Fruit fly (Drosophila melanogaster) whole organism, adult: ENCODE data around the gene mtTFB2.

Experiments
- CG11617 ChIP-seq: fragments of 200-800 bp; sonication (Bioruptor generic); optimal IDR thresholded peaks from 2 replicates; lab custom pipeline; 2017; ENCODE audit warnings: mild to moderate bottlenecking, missing biosample characterization, missing genetic modification reagents, missing genetic modification characterization
- CG12768 ChIP-seq: fragments of 200-800 bp; sonication (Bioruptor generic); optimal IDR thresholded peaks from 2 replicates; lab custom pipeline; 2017; ENCODE audit warnings: missing biosample characterization, missing genetic modification characterization, mild to moderate bottlenecking, moderate library complexity, missing genetic modification reagents
- CG14711 ChIP-seq: fragments of 200-800 bp; sonication (Bioruptor generic); optimal IDR thresholded peaks from 2 replicates; lab custom pipeline; 2018; ENCODE audit warnings: missing biosample characterization, mild to moderate bottlenecking, missing genetic modification characterization, moderate library complexity
- CG1620 ChIP-seq: fragments of 200-800 bp; sonication (Bioruptor generic); optimal IDR thresholded peaks from 2 replicates; lab custom pipeline; 2016; ENCODE audit warnings: missing biosample characterization, missing genetic modification characterization
- CG33017 ChIP-seq: fragments of 200-800 bp; sonication (Bioruptor generic); optimal IDR thresholded peaks from 2 replicates; lab custom pipeline; 2018; ENCODE audit warnings: missing biosample characterization, mild to moderate bottlenecking, missing genetic modification characterization, moderate library complexity
- CG5204 ChIP-seq: fragments of 200-800 bp; sonication (Bioruptor generic); optimal IDR thresholded peaks from 2 replicates; lab custom pipeline; 2016; ENCODE audit warnings: missing biosample characterization, missing genetic modification characterization
- CG7045 ChIP-seq: fragments of 200-800 bp; sonication (Bioruptor generic); optimal IDR thresholded peaks from 2 replicates; lab custom pipeline; 2017; ENCODE audit warnings: missing biosample characterization, mild to moderate bottlenecking, missing genetic modification characterization
- CG7101 ChIP-seq: fragments of 200-800 bp; sonication (Bioruptor generic); optimal IDR thresholded peaks from 2 replicates; lab custom pipeline; 2018; ENCODE audit warnings: missing biosample characterization, mild to moderate bottlenecking, missing genetic modification characterization, moderate library complexity
- Clk ChIP-seq: fragments of 200-800 bp; sonication (Bioruptor generic); optimal IDR thresholded peaks from 2 replicates; lab custom pipeline; 2017; ENCODE audit warnings: missing biosample characterization, missing genetic modification characterization
- Crg-1 ChIP-seq: fragments of 200-800 bp; sonication (Bioruptor generic); optimal IDR thresholded peaks from 2 replicates; lab custom pipeline; 2016; ENCODE audit warnings: missing biosample characterization, missing genetic modification characterization
- Hr96 ChIP-seq: fragments of 200-800 bp; sonication (Bioruptor generic); optimal IDR thresholded peaks from 2 replicates; lab custom pipeline; 2016; ENCODE audit warnings: missing biosample characterization, missing genetic modification characterization
- Mnt ChIP-seq: fragments of 200-800 bp; sonication (Bioruptor generic); optimal IDR thresholded peaks from 2 replicates; lab custom pipeline; 2016; ENCODE audit warnings: missing biosample characterization, mild to moderate bottlenecking, missing genetic modification characterization
- bab1 ChIP-seq: fragments of 200-800 bp; sonication (Bioruptor generic); optimal IDR thresholded peaks from 3 replicates; lab custom pipeline; 2019; ENCODE audit warnings: missing biosample characterization, mild to moderate bottlenecking, missing genetic modification characterization, moderate library complexity
- cic ChIP-seq: fragments of 200-800 bp; sonication (Bioruptor generic); optimal IDR thresholded peaks from 2 replicates; lab custom pipeline; 2017; ENCODE audit warnings: missing biosample characterization, mild to moderate bottlenecking, missing genetic modification characterization, moderate library complexity
- cnc ChIP-seq, 2 experiments: fragments of >200 bp; optimal IDR thresholded peaks; 2 replicates each; lab custom pipeline; 2017
- kay ChIP-seq: fragments of 200-800 bp; sonication (Bioruptor generic); peaks from one replicate; lab custom pipeline; 2016; ENCODE audit warnings: missing biosample characterization, missing genetic modification characterization, borderline replicate concordance
- ovo ChIP-seq: fragments of 200-800 bp; sonication (Bioruptor generic); optimal IDR thresholded peaks from 2 replicates; lab custom pipeline; 2016; ENCODE audit warnings: missing biosample characterization, missing genetic modification characterization
- pad ChIP-seq: fragments of 200-800 bp; sonication (Bioruptor generic); optimal IDR thresholded peaks from 3 replicates; lab custom pipeline; 2017; ENCODE audit warnings: missing biosample characterization, missing genetic modification characterization, mild to moderate bottlenecking, moderate library complexity, missing genetic modification reagents
- tj ChIP-seq: fragments of 200-800 bp; sonication (Bioruptor generic); optimal IDR thresholded peaks from 3 replicates; lab custom pipeline; 2017; ENCODE audit warnings: missing biosample characterization, mild to moderate bottlenecking, missing genetic modification characterization, moderate library complexity
- toe ChIP-seq: fragments of 200-800 bp; sonication (Bioruptor generic); optimal IDR thresholded peaks from 2 replicates; lab custom pipeline; 2016; ENCODE audit warnings: missing biosample characterization, missing genetic modification characterization

Gene mtTFB2

dm6 chr3R:10042664-10043372 lies 2.6 kb upstream of the mtTFB2 start, which contains the start of the genes Mical and CG3909:
Gene Mical (minus strand): TSS chr3R:10042895.
Gene CG3909 (plus strand): TSS chr3R:10043270.
- TF ChIP-seq pad (peak; percentile 67), CG12768 (GFP tag; lab: Kevin White, UChicago) (peak; percentile 75), kay (GFP tag; lab: Kevin White, UChicago) (no peak), Mnt (GFP tag; lab: Kevin White, UChicago) (peak; percentile 36), CG7101 (tag; lab: Kevin White, UChicago) (peak; percentile 95), Crg-1 (peak; percentile 75), toe (GFP tag; lab: Kevin White, UChicago) (no peak), CG33017 (tag; lab: Kevin White, UChicago) (peak; percentile 94), bab1 (GFP tag; lab: Kevin White, UChicago) (peak; percentile 76), ovo (GFP tag; lab: Kevin White, UChicago) (peak; percentile 42), CG1620 (GFP tag; lab: Kevin White, UChicago) (peak; percentile 48), cic (GFP tag; lab: Kevin White, UChicago) (peak; percentile 19), CG14711 (tag; lab: Kevin White, UChicago) (peak; percentile 91), CG7045 (GFP tag; lab: Kevin White, UChicago) (peak; percentile 87), cnc (optimal IDR thresholded peaks at IDR 0.05; lab: Kevin White, UChicago) (no peak), CG5204 (no peak), Clk (GFP tag; lab: Kevin White, UChicago) (peak; percentile 52), CG11617 (GFP tag; lab: Kevin White, UChicago) (peak; percentile 84), Hr96 (GFP tag; lab: Kevin White, UChicago) (no peak), tj (GFP tag; lab: Kevin White, UChicago) (peak; percentile 53)

- no peak for TF ChIP-seq CG14711 (tag; lab: Kevin White, UChicago)
- no peak for TF ChIP-seq toe (GFP tag; lab: Kevin White, UChicago)
- TF ChIP-seq CG12768 (GFP tag; lab: Kevin White, UChicago), result peak; percentile 9
- TF ChIP-seq CG11617 (GFP tag; lab: Kevin White, UChicago), result peak; percentile 56
- peak; percentile 4 for TF ChIP-seq Mnt (GFP tag; lab: Kevin White, UChicago)
- peak; percentile 5 for TF ChIP-seq pad
- peak; percentile 38 for TF ChIP-seq CG7101 (tag; lab: Kevin White, UChicago)
- TF ChIP-seq bab1 (GFP tag; lab: Kevin White, UChicago), result peak; percentile 10
Observed at dm6 chr3R:10048035-10048774, 2.8 kb downstream of the mtTFB2 start.

dm6 chr3R:10048775-10048841 lies 3.2 kb downstream of the mtTFB2 start, which contains the start of gene CG12811:
Gene CG12811 (minus strand): TSS chr3R:10048797.
- TF ChIP-seq CG7101 (tag; lab: Kevin White, UChicago), result no peak
- TF ChIP-seq tj (GFP tag; lab: Kevin White, UChicago), result no peak
- TF ChIP-seq CG12768 (GFP tag; lab: Kevin White, UChicago), result no peak
- TF ChIP-seq cnc (optimal IDR thresholded peaks at IDR 0.05; lab: Kevin White, UChicago), result no peak
- TF ChIP-seq CG14711 (tag; lab: Kevin White, UChicago), result no peak

- TF ChIP-seq Mnt (GFP tag; lab: Kevin White, UChicago) (peak; percentile 23), CG1620 (GFP tag; lab: Kevin White, UChicago) (peak; percentile 45), CG7045 (GFP tag; lab: Kevin White, UChicago) (no peak), kay (GFP tag; lab: Kevin White, UChicago) (no peak), CG12768 (GFP tag; lab: Kevin White, UChicago) (peak; percentile 10), ovo (GFP tag; lab: Kevin White, UChicago) (peak; percentile 7), bab1 (GFP tag; lab: Kevin White, UChicago) (peak; percentile 28), cic (GFP tag; lab: Kevin White, UChicago) (no peak), CG11617 (GFP tag; lab: Kevin White, UChicago) (peak; percentile 20), Clk (GFP tag; lab: Kevin White, UChicago) (no peak), cnc (optimal IDR thresholded peaks at IDR 0.05; lab: Kevin White, UChicago) (no peak), Crg-1 (peak; percentile 35), CG14711 (tag; lab: Kevin White, UChicago) (no peak), toe (GFP tag; lab: Kevin White, UChicago) (no peak), CG33017 (tag; lab: Kevin White, UChicago) (no peak), CG5204 (no peak), tj (GFP tag; lab: Kevin White, UChicago) (no peak), pad (no peak), CG7101 (tag; lab: Kevin White, UChicago) (no peak), Hr96 (GFP tag; lab: Kevin White, UChicago) (no peak)
Observed at dm6 chr3R:10048842-10049527, 3.6 kb downstream of the mtTFB2 start, which contains the start of gene ohgt. Gene ohgt (plus strand): TSS chr3R:10049199.

- no peak for TF ChIP-seq CG5204
- no peak for TF ChIP-seq tj (GFP tag; lab: Kevin White, UChicago)
- TF ChIP-seq CG1620 (GFP tag; lab: Kevin White, UChicago), result no peak
- TF ChIP-seq Hr96 (GFP tag; lab: Kevin White, UChicago), result no peak
- TF ChIP-seq CG12768 (GFP tag; lab: Kevin White, UChicago), result no peak
- TF ChIP-seq CG7101 (tag; lab: Kevin White, UChicago), result no peak
- no peak for TF ChIP-seq kay (GFP tag; lab: Kevin White, UChicago)
- no peak for TF ChIP-seq CG11617 (GFP tag; lab: Kevin White, UChicago)
- no peak for TF ChIP-seq cic (GFP tag; lab: Kevin White, UChicago)
- no peak for TF ChIP-seq bab1 (GFP tag; lab: Kevin White, UChicago)
- TF ChIP-seq cnc (optimal IDR thresholded peaks at IDR 0.05; lab: Kevin White, UChicago), result no peak
- no peak for TF ChIP-seq CG14711 (tag; lab: Kevin White, UChicago)
- no peak for TF ChIP-seq CG33017 (tag; lab: Kevin White, UChicago)
- no peak for TF ChIP-seq Clk (GFP tag; lab: Kevin White, UChicago)
- no peak for TF ChIP-seq toe (GFP tag; lab: Kevin White, UChicago)
- TF ChIP-seq Mnt (GFP tag; lab: Kevin White, UChicago), result no peak
- no peak for TF ChIP-seq ovo (GFP tag; lab: Kevin White, UChicago)
Observed at dm6 chr3R:10052695-10053382, 7.5 kb downstream of the mtTFB2 start, which contains the start of the genes Fancl and Npc2e. Gene Fancl (minus strand): TSS chr3R:10052869. Gene Npc2e (plus strand): TSS chr3R:10053332.
